Fruit fly (Drosophila melanogaster) whole organism, prepupa: ENCODE results near the gene sd.

Source experiments
- Blimp-1 ChIP-seq: fragments of 200-800 bp; sonication (Bioruptor generic); optimal IDR thresholded peaks from 3 replicates; lab custom pipeline; 2017; ENCODE audit warnings: missing biosample characterization, missing genetic modification characterization, mild to moderate bottlenecking, moderate library complexity, missing genetic modification reagents
- CG10631 ChIP-seq: fragments of 200-800 bp; sonication (Bioruptor generic); optimal IDR thresholded peaks from 2 replicates; lab custom pipeline; 2016; ENCODE audit warnings: missing biosample characterization, missing genetic modification characterization
- CG10669 ChIP-seq: fragments of 200-800 bp; sonication (Bioruptor generic); optimal IDR thresholded peaks from 3 replicates; lab custom pipeline; 2018; ENCODE audit warnings: missing biosample characterization, mild to moderate bottlenecking, missing genetic modification characterization, moderate library complexity
- CG11294 ChIP-seq: fragments of 200-800 bp; sonication (Bioruptor generic); IDR thresholded peaks from 2 replicates; pipeline ENCODE4 v1.3.6; 2022; ENCODE audit warnings: missing biosample characterization, missing genetic modification characterization
- CG11902 ChIP-seq: fragments of 200-800 bp; sonication (Bioruptor generic); optimal IDR thresholded peaks from 3 replicates; lab custom pipeline; 2016; ENCODE audit warnings: missing biosample characterization, missing genetic modification characterization
- CG1621 ChIP-seq: fragments of 200-800 bp; sonication (Bioruptor generic); optimal IDR thresholded peaks from 3 replicates; lab custom pipeline; 2018; ENCODE audit warnings: missing biosample characterization, mild to moderate bottlenecking, missing genetic modification characterization
- CG16779 ChIP-seq: fragments of 200-800 bp; sonication (Bioruptor generic); optimal IDR thresholded peaks from 3 replicates; lab custom pipeline; 2017; ENCODE audit warnings: missing biosample characterization, mild to moderate bottlenecking, missing genetic modification characterization
- CG3032 ChIP-seq: fragments of 200-800 bp; optimal IDR thresholded peaks from 2 replicates; lab custom pipeline; 2019; ENCODE audit warnings: missing biosample characterization, mild to moderate bottlenecking, missing genetic modification characterization, moderate library complexity
- CG31627 ChIP-seq: fragments of 200-800 bp; sonication (Bioruptor generic); optimal IDR thresholded peaks from 3 replicates; lab custom pipeline; 2016; ENCODE audit warnings: missing biosample characterization, missing genetic modification characterization
- CG32006 ChIP-seq: fragments of 200-800 bp; sonication (Bioruptor generic); optimal IDR thresholded peaks from 3 replicates; lab custom pipeline; 2017; ENCODE audit warnings: missing biosample characterization, mild to moderate bottlenecking, missing genetic modification characterization
- CG34406 ChIP-seq: fragments of 200-800 bp; sonication (Bioruptor generic); optimal IDR thresholded peaks from 3 replicates; lab custom pipeline; 2016; ENCODE audit warnings: missing biosample characterization, missing genetic modification characterization
- CG3919 ChIP-seq: fragments of 200-800 bp; sonication (Bioruptor generic); optimal IDR thresholded peaks from 3 replicates; lab custom pipeline; 2016; ENCODE audit warnings: missing biosample characterization, missing genetic modification characterization
- CG4318 ChIP-seq: fragments of 200-800 bp; sonication (Bioruptor generic); optimal IDR thresholded peaks from 3 replicates; lab custom pipeline; 2017; ENCODE audit warnings: missing biosample characterization, mild to moderate bottlenecking, missing genetic modification characterization
- CG6163 ChIP-seq: fragments of 200-800 bp; sonication (Bioruptor generic); IDR thresholded peaks from 3 replicates; pipeline ENCODE4 v1.3.6; 2022; ENCODE audit warnings: missing biosample characterization, missing genetic modification characterization
- CG6276 ChIP-seq: fragments of 200-800 bp; sonication (Bioruptor generic); optimal IDR thresholded peaks from 2 replicates; lab custom pipeline; 2017; ENCODE audit warnings: missing biosample characterization, mild to moderate bottlenecking, missing genetic modification characterization
- CG6808 ChIP-seq: fragments of 200-800 bp; sonication (Bioruptor generic); optimal IDR thresholded peaks from 3 replicates; lab custom pipeline; 2017; ENCODE audit warnings: missing biosample characterization, missing genetic modification characterization, mild to moderate bottlenecking, moderate library complexity, missing genetic modification reagents
- CG6854 ChIP-seq: fragments of 200-800 bp; sonication (Bioruptor generic); optimal IDR thresholded peaks from 2 replicates; lab custom pipeline; 2017; ENCODE audit warnings: missing biosample characterization, mild to moderate bottlenecking, missing genetic modification characterization
- CG8119 ChIP-seq: fragments of 200-800 bp; sonication (Bioruptor generic); IDR thresholded peaks from 3 replicates; pipeline ENCODE4 v1.3.6; 2022; ENCODE audit warnings: missing biosample characterization, missing genetic modification characterization
- CG8319 ChIP-seq: fragments of 200-800 bp; sonication (Bioruptor generic); optimal IDR thresholded peaks from 3 replicates; lab custom pipeline; 2016; ENCODE audit warnings: missing biosample characterization, missing genetic modification characterization
- CG8632 ChIP-seq: fragments of 200-800 bp; sonication (Bioruptor generic); optimal IDR thresholded peaks from 3 replicates; lab custom pipeline; 2016; ENCODE audit warnings: missing biosample characterization, missing genetic modification characterization
- CG9139 ChIP-seq: fragments of 200-800 bp; sonication (Bioruptor generic); optimal IDR thresholded peaks from 3 replicates; lab custom pipeline; 2017; ENCODE audit warnings: missing biosample characterization, mild to moderate bottlenecking, missing genetic modification characterization
- Eip75B ChIP-seq: fragments of 200-800 bp; sonication (Bioruptor generic); optimal IDR thresholded peaks from 3 replicates; lab custom pipeline; 2016; ENCODE audit warnings: missing biosample characterization, missing genetic modification characterization
- Eip93F ChIP-seq: fragments of 200-800 bp; sonication (Bioruptor generic); optimal IDR thresholded peaks from 2 replicates; lab custom pipeline; 2016; ENCODE audit warnings: missing biosample characterization, mild to moderate bottlenecking, missing genetic modification characterization
- Ets21C ChIP-seq: fragments of 200-800 bp; sonication (Bioruptor generic); optimal IDR thresholded peaks from 3 replicates; lab custom pipeline; 2016; ENCODE audit warnings: missing biosample characterization, missing genetic modification characterization
- Ets96B ChIP-seq: fragments of 200-800 bp; optimal IDR thresholded peaks from 2 replicates; lab custom pipeline; 2019; ENCODE audit warnings: missing biosample characterization, mild to moderate bottlenecking, missing genetic modification characterization, moderate library complexity
- Hr38 ChIP-seq: sonication (Bioruptor generic); optimal IDR thresholded peaks from 2 replicates; lab custom pipeline; 2016; ENCODE audit warnings: missing biosample characterization, missing genetic modification characterization
- Hr39 ChIP-seq: fragments of 200-800 bp; sonication (Bioruptor generic); optimal IDR thresholded peaks from 2 replicates; lab custom pipeline; 2016; ENCODE audit warnings: missing biosample characterization, missing genetic modification characterization
- Hr4 ChIP-seq: fragments of 200-800 bp; sonication (Bioruptor generic); optimal IDR thresholded peaks from 3 replicates; lab custom pipeline; 2016; ENCODE audit warnings: missing biosample characterization, missing genetic modification characterization
- Met ChIP-seq: fragments of 200-800 bp; sonication (Bioruptor generic); optimal IDR thresholded peaks from 3 replicates; lab custom pipeline; 2016; ENCODE audit warnings: missing biosample characterization, missing genetic modification characterization
- OdsH ChIP-seq: fragments of 200-800 bp; sonication (Bioruptor generic); optimal IDR thresholded peaks from 3 replicates; lab custom pipeline; 2016; ENCODE audit warnings: missing biosample characterization, missing genetic modification characterization
- Smox ChIP-seq: fragments of 200-800 bp; sonication (Bioruptor generic); optimal IDR thresholded peaks from 3 replicates; lab custom pipeline; 2016; ENCODE audit warnings: missing biosample characterization, missing genetic modification characterization
- Sox14 ChIP-seq: fragments of 200-800 bp; sonication (Bioruptor generic); optimal IDR thresholded peaks from 3 replicates; lab custom pipeline; 2016; ENCODE audit warnings: missing biosample characterization, missing genetic modification characterization
- Sox15 ChIP-seq: fragments of 200-800 bp; sonication (Bioruptor generic); optimal IDR thresholded peaks from 3 replicates; lab custom pipeline; 2016; ENCODE audit warnings: missing biosample characterization, missing genetic modification characterization
- achi ChIP-seq: fragments of 200-800 bp; sonication (Bioruptor generic); optimal IDR thresholded peaks from 3 replicates; lab custom pipeline; 2016; ENCODE audit warnings: missing biosample characterization, missing genetic modification characterization
- acj6 ChIP-seq: fragments of 200-800 bp; sonication (Bioruptor generic); optimal IDR thresholded peaks from 3 replicates; lab custom pipeline; 2016; ENCODE audit warnings: missing biosample characterization, missing genetic modification characterization
- cyc ChIP-seq: fragments of 200-800 bp; sonication (Bioruptor generic); optimal IDR thresholded peaks from 3 replicates; lab custom pipeline; 2016; ENCODE audit warnings: missing biosample characterization, missing genetic modification characterization
- dac ChIP-seq: fragments of 200-800 bp; sonication (Bioruptor generic); optimal IDR thresholded peaks from 2 replicates; lab custom pipeline; 2017; ENCODE audit warnings: missing biosample characterization, mild to moderate bottlenecking, missing genetic modification characterization
- dsx ChIP-seq: fragments of 200-800 bp; optimal IDR thresholded peaks from 3 replicates; lab custom pipeline; 2019; ENCODE audit warnings: missing biosample characterization, mild to moderate bottlenecking, missing genetic modification characterization, moderate library complexity; ENCODE audit not compliant: poor library complexity, severe bottlenecking
- eg ChIP-seq: fragments of 200-800 bp; sonication (Bioruptor generic); IDR thresholded peaks from 3 replicates; pipeline ENCODE4 v1.3.6; 2022; ENCODE audit warnings: missing biosample characterization, missing genetic modification characterization
- esn ChIP-seq: fragments of 200-800 bp; sonication (Bioruptor generic); optimal IDR thresholded peaks from 2 replicates; lab custom pipeline; 2016; ENCODE audit warnings: missing biosample characterization, mild to moderate bottlenecking, missing genetic modification characterization, moderate library complexity
- fd59A ChIP-seq: fragments of 200-800 bp; sonication (Bioruptor generic); optimal IDR thresholded peaks from 2 replicates; lab custom pipeline; 2017; ENCODE audit warnings: missing biosample characterization, mild to moderate bottlenecking, missing genetic modification characterization, missing genetic modification reagents
- fd85E ChIP-seq: fragments of 200-800 bp; sonication (Bioruptor generic); optimal IDR thresholded peaks from 3 replicates; lab custom pipeline; 2016; ENCODE audit warnings: missing biosample characterization, missing genetic modification characterization
- fkh ChIP-seq: fragments of 200-800 bp; sonication (Bioruptor generic); optimal IDR thresholded peaks from 3 replicates; lab custom pipeline; 2017; ENCODE audit warnings: missing biosample characterization, mild to moderate bottlenecking, missing genetic modification characterization, moderate library complexity
- lz ChIP-seq: fragments of 200-800 bp; sonication (Bioruptor generic); optimal IDR thresholded peaks from 3 replicates; lab custom pipeline; 2016; ENCODE audit warnings: missing biosample characterization, missing genetic modification characterization
- pdm3 ChIP-seq: fragments of 200-800 bp; sonication (Bioruptor generic); optimal IDR thresholded peaks from 3 replicates; lab custom pipeline; 2016; ENCODE audit warnings: missing biosample characterization, missing genetic modification characterization
- salr ChIP-seq, 2 experiments: fragments of 200-800 bp; sonication (Bioruptor generic); optimal IDR thresholded peaks; 3 replicates each; lab custom pipeline; 2016 to 2018; ENCODE audit warnings: missing biosample characterization in 2 of 2, missing genetic modification characterization in 2 of 2, mild to moderate bottlenecking in 1 of 2
- ss ChIP-seq, 2 experiments: fragments of 200-800 bp; sonication (Bioruptor generic); optimal IDR thresholded peaks; 2 replicates in 1 of 2; 3 replicates in 1 of 2; lab custom pipeline; 2017 to 2018; ENCODE audit warnings: mild to moderate bottlenecking in 2 of 2, missing biosample characterization in 2 of 2, missing genetic modification characterization in 2 of 2, moderate library complexity in 1 of 2
- svp ChIP-seq: fragments of 200-800 bp; sonication (Bioruptor generic); peaks from one replicate; lab custom pipeline; 2016; ENCODE audit warnings: missing biosample characterization, missing genetic modification characterization
- topi ChIP-seq: fragments of 200-800 bp; sonication (Bioruptor generic); optimal IDR thresholded peaks from 3 replicates; lab custom pipeline; 2016; ENCODE audit warnings: missing biosample characterization, missing genetic modification characterization
- vri ChIP-seq: fragments of 200-800 bp; sonication (Bioruptor generic); optimal IDR thresholded peaks from 3 replicates; lab custom pipeline; 2016; ENCODE audit warnings: missing biosample characterization, mild to moderate bottlenecking, missing genetic modification characterization

Gene sd

dm6 chrX:15811666-15812614 lies 7.8 kb downstream of the sd start:
- no peak for TF ChIP-seq Sox15 (GFP tag; lab: Kevin White, UChicago)
- peak; percentile 35 for TF ChIP-seq fd85E (GFP tag; lab: Kevin White, UChicago)
- no peak for TF ChIP-seq salr (GFP tag; optimal IDR thresholded peaks at IDR 0.05; lab: Kevin White, UChicago)
- no peak for TF ChIP-seq CG8319 (GFP tag; lab: Kevin White, UChicago)
- no peak for TF ChIP-seq CG4318 (GFP tag; lab: Kevin White, UChicago)
- TF ChIP-seq CG9139 (GFP tag; lab: Kevin White, UChicago) = peak; percentile 1
- TF ChIP-seq CG6854 = peak; percentile 56
- TF ChIP-seq achi (GFP tag; lab: Kevin White, UChicago) = no peak
- no peak for TF ChIP-seq Smox (GFP tag; lab: Kevin White, UChicago)
- no peak for TF ChIP-seq CG11294 (GFP tag; lab: Robert Waterston, UW)
- TF ChIP-seq Hr4 = no peak
- TF ChIP-seq CG3919 = no peak
- TF ChIP-seq ss (GFP tag; optimal IDR thresholded peaks at IDR 0.05; lab: Kevin White, UChicago) = peak; percentile 2 to 11
- TF ChIP-seq CG16779 = peak; percentile 12
- no peak for TF ChIP-seq Hr38 (GFP tag; lab: Kevin White, UChicago)
- TF ChIP-seq Ets96B (tag; lab: Kevin White, UChicago) = no peak
- TF ChIP-seq CG10669 (GFP tag; lab: Kevin White, UChicago) = no peak
- TF ChIP-seq cyc (GFP tag; lab: Kevin White, UChicago) = no peak
- peak; percentile 29 for TF ChIP-seq Met
- TF ChIP-seq lz (GFP tag; lab: Kevin White, UChicago) = peak; percentile 12
- no peak for TF ChIP-seq Hr39 (GFP tag; lab: Kevin White, UChicago)
- no peak for TF ChIP-seq Blimp-1 (GFP tag; lab: Kevin White, UChicago)
- no peak for TF ChIP-seq CG34406 (GFP tag; lab: Kevin White, UChicago)
- no peak for TF ChIP-seq CG8632 (GFP tag; lab: Kevin White, UChicago)
- no peak for TF ChIP-seq Ets21C
- TF ChIP-seq CG6276 (GFP tag; lab: Kevin White, UChicago) = no peak
- peak; percentile 65 for TF ChIP-seq Sox14 (GFP tag; lab: Kevin White, UChicago)
- TF ChIP-seq Eip75B (GFP tag; lab: Kevin White, UChicago) = no peak
- no peak for TF ChIP-seq CG32006 (GFP tag; lab: Kevin White, UChicago)
- no peak for TF ChIP-seq topi (GFP tag; lab: Kevin White, UChicago)
- peak; percentile 54 for TF ChIP-seq vri (GFP tag; lab: Kevin White, UChicago)
- TF ChIP-seq fkh (GFP tag; lab: Kevin White, UChicago) = peak; percentile 25
- TF ChIP-seq CG1621 (tag; lab: Kevin White, UChicago) = no peak
- no peak for TF ChIP-seq CG31627 (GFP tag; lab: Kevin White, UChicago)
- TF ChIP-seq eg (GFP tag; lab: Robert Waterston, UW) = peak; percentile 48
- peak; percentile 3 for TF ChIP-seq OdsH (GFP tag; lab: Kevin White, UChicago)
- TF ChIP-seq CG6163 (GFP tag; lab: Robert Waterston, UW) = peak; percentile 62
- peak; percentile 61; the same call in 2 of the 3 replicates for TF ChIP-seq CG8119 (GFP tag; lab: Robert Waterston, UW)
- TF ChIP-seq dsx (GFP tag; lab: Kevin White, UChicago) = no peak
- no peak for TF ChIP-seq Eip93F (GFP tag; lab: Kevin White, UChicago)
- TF ChIP-seq CG3032 (tag; lab: Kevin White, UChicago) = no peak
- no peak for TF ChIP-seq CG10631 (GFP tag; lab: Kevin White, UChicago)
- no peak for TF ChIP-seq fd59A (GFP tag; lab: Kevin White, UChicago)
- TF ChIP-seq pdm3 (GFP tag; lab: Kevin White, UChicago) = no peak
- TF ChIP-seq CG11902 = no peak
- TF ChIP-seq svp (GFP tag; lab: Kevin White, UChicago) = peak; percentile 44
- TF ChIP-seq esn (GFP tag; lab: Kevin White, UChicago) = no peak
- TF ChIP-seq dac (GFP tag; lab: Kevin White, UChicago) = no peak
- TF ChIP-seq acj6 (GFP tag; lab: Kevin White, UChicago) = no peak
- TF ChIP-seq CG6808 (GFP tag; lab: Kevin White, UChicago) = peak; percentile 22
